Fruit fly (Drosophila melanogaster): ENCODE data around the gene CG31862.

- TF ChIP-seq CG15336 (GFP tag; IDR thresholded peaks at IDR 0.05): 0 out of 2 replicates have a peak, but pooled peaks have one; percentile 11
- TF ChIP-seq vri (GFP tag; optimal IDR thresholded peaks at IDR 0.05): no peak
- no peak for TF ChIP-seq Sox15 (GFP tag; optimal IDR thresholded peaks at IDR 0.05)
- no peak for TF ChIP-seq esn (GFP tag; optimal IDR thresholded peaks at IDR 0.05)
- no peak for TF ChIP-seq CG7368 (GFP tag; optimal IDR thresholded peaks at IDR 0.05)
Observed at dm6 chr2L:12350880-12351279, 12.2 kb downstream of the CG31862 start.
